Fruit fly (Drosophila melanogaster) whole organism, embryonic: ENCODE results near the gene Atx-1.

Experiments
- Ada2b ChIP-seq: fragments of 200-800 bp; sonication (Bioruptor generic); IDR thresholded peaks from 2 replicates; pipeline ENCODE4 v1.3.6; 2022; ENCODE audit warnings: missing biosample characterization, missing genetic modification characterization
- Asciz ChIP-seq: fragments of 200-800 bp; sonication (Bioruptor generic); optimal IDR thresholded peaks from 2 replicates; lab custom pipeline; 2017; ENCODE audit warnings: missing biosample characterization, mild to moderate bottlenecking, missing genetic modification characterization, missing genetic modification reagents
- Bgb ChIP-seq: fragments of 200-800 bp; sonication (Bioruptor generic); IDR thresholded peaks from 2 replicates; pipeline ENCODE4 v1.3.6; 2022; ENCODE audit warnings: missing biosample characterization, missing genetic modification characterization; ENCODE audit not compliant: partially characterized antibody
- Blimp-1 ChIP-seq: fragments of 200-800 bp; sonication (Bioruptor generic); optimal IDR thresholded peaks from 3 replicates; lab custom pipeline; 2018; ENCODE audit warnings: missing biosample characterization, missing genetic modification characterization, mild to moderate bottlenecking, moderate library complexity, missing genetic modification reagents
- BtbVII ChIP-seq: fragments of 200-800 bp; sonication (Bioruptor generic); optimal IDR thresholded peaks from 3 replicates; lab custom pipeline; 2017; ENCODE audit warnings: missing biosample characterization, mild to moderate bottlenecking, missing genetic modification characterization
- C15 ChIP-seq: fragments of 200-800 bp; sonication (Bioruptor generic); IDR thresholded peaks from 3 replicates; pipeline ENCODE4 v1.3.6; 2022; ENCODE audit warnings: missing biosample characterization, missing genetic modification characterization
- CG14667 ChIP-seq: fragments of 200-800 bp; sonication (Bioruptor generic); IDR thresholded peaks from 2 replicates; pipeline ENCODE4 v1.3.6; 2022; ENCODE audit warnings: missing biosample characterization, missing genetic modification characterization
- CG16815 ChIP-seq: fragments of 200-800 bp; sonication (Bioruptor generic); optimal IDR thresholded peaks from 3 replicates; lab custom pipeline; 2017; ENCODE audit warnings: missing biosample characterization, mild to moderate bottlenecking, missing genetic modification characterization
- CG18764 ChIP-seq: fragments of 200-800 bp; sonication (Bioruptor generic); optimal IDR thresholded peaks from 3 replicates; lab custom pipeline; 2016; ENCODE audit warnings: missing biosample characterization, missing genetic modification characterization
- CG32767 ChIP-seq: fragments of 200-800 bp; sonication (Bioruptor generic); IDR thresholded peaks from 2 replicates; pipeline ENCODE4 v1.3.6; 2022; ENCODE audit warnings: missing biosample characterization, missing genetic modification characterization
- CG4730 ChIP-seq: fragments of 200-800 bp; sonication (Bioruptor generic); IDR thresholded peaks from 2 replicates; pipeline ENCODE4 v1.3.6; 2022; ENCODE audit warnings: missing biosample characterization, missing genetic modification characterization
- CG6175 ChIP-seq: fragments of 200-800 bp; sonication (Bioruptor generic); IDR thresholded peaks from 3 replicates; pipeline ENCODE4 v1.3.6; 2022; ENCODE audit warnings: missing biosample characterization, missing genetic modification characterization
- CG6765 ChIP-seq: fragments of 200-800 bp; sonication (Bioruptor generic); optimal IDR thresholded peaks from 3 replicates; lab custom pipeline; 2017; ENCODE audit warnings: missing biosample characterization, mild to moderate bottlenecking, missing genetic modification characterization
- CG6854 ChIP-seq: fragments of 200-800 bp; sonication (Bioruptor generic); optimal IDR thresholded peaks from 3 replicates; lab custom pipeline; 2017; ENCODE audit warnings: missing biosample characterization, mild to moderate bottlenecking, missing genetic modification characterization
- CG8089 ChIP-seq: fragments of 200-800 bp; sonication (Bioruptor generic); optimal IDR thresholded peaks from 3 replicates; lab custom pipeline; 2016; ENCODE audit warnings: missing biosample characterization, missing genetic modification characterization
- CG8281 ChIP-seq: fragments of 200-800 bp; sonication (Bioruptor generic); optimal IDR thresholded peaks from 2 replicates; lab custom pipeline; 2018; ENCODE audit warnings: missing biosample characterization, mild to moderate bottlenecking, missing genetic modification characterization, moderate library complexity
- CG9437 ChIP-seq: fragments of 200-800 bp; sonication (Bioruptor generic); optimal IDR thresholded peaks from 2 replicates; lab custom pipeline; 2018; ENCODE audit warnings: missing biosample characterization, mild to moderate bottlenecking, missing genetic modification characterization
- Eip74EF ChIP-seq, 2 experiments: fragments of 200-800 bp in 1 of 2; fragments of >200 bp in 1 of 2; sonication (Bioruptor generic) in 1 of 2; optimal IDR thresholded peaks; 2 replicates each; lab custom pipeline; 2017 to 2019; ENCODE audit warnings: missing biosample characterization in 2 of 2, missing genetic modification characterization in 2 of 2, mild to moderate bottlenecking in 1 of 2, moderate library complexity in 1 of 2
- HHEX ChIP-seq: fragments of 200-800 bp; sonication (Bioruptor generic); optimal IDR thresholded peaks from 3 replicates; lab custom pipeline; 2017; ENCODE audit warnings: missing biosample characterization, mild to moderate bottlenecking, missing genetic modification characterization, missing genetic modification reagents
- Hr3 ChIP-seq: fragments of 200-800 bp; sonication (Bioruptor generic); optimal IDR thresholded peaks from 3 replicates; lab custom pipeline; 2016; ENCODE audit warnings: missing biosample characterization, missing genetic modification characterization
- Hr51 ChIP-seq, 2 experiments: fragments of 200-800 bp; sonication (Bioruptor generic); optimal IDR thresholded peaks; 2 replicates in 1 of 2; 3 replicates in 1 of 2; lab custom pipeline; 2016 to 2018; ENCODE audit warnings: missing biosample characterization in 2 of 2, missing genetic modification characterization in 2 of 2, mild to moderate bottlenecking in 1 of 2, moderate library complexity in 1 of 2
- NC2β ChIP-seq: fragments of 200-800 bp; sonication (Bioruptor generic); optimal IDR thresholded peaks from 2 replicates; lab custom pipeline; 2016; ENCODE audit warnings: missing biosample characterization, missing genetic modification characterization
- Neu2 ChIP-seq: fragments of 200-800 bp; sonication (Bioruptor generic); optimal IDR thresholded peaks from 3 replicates; lab custom pipeline; 2016; ENCODE audit warnings: missing biosample characterization, missing genetic modification characterization, borderline replicate concordance
- PHDP ChIP-seq: fragments of 200-800 bp; sonication (Bioruptor generic); optimal IDR thresholded peaks from 3 replicates; lab custom pipeline; 2018; ENCODE audit warnings: missing biosample characterization, mild to moderate bottlenecking, missing genetic modification characterization, moderate library complexity
- Rx ChIP-seq: fragments of 200-800 bp; sonication (Bioruptor generic); IDR thresholded peaks from 2 replicates; pipeline ENCODE4 v1.3.6; 2022; ENCODE audit warnings: missing biosample characterization, missing genetic modification characterization
- Usf ChIP-seq: fragments of 200-800 bp; sonication (Bioruptor generic); optimal IDR thresholded peaks from 2 replicates; lab custom pipeline; 2017; ENCODE audit warnings: missing genotype, missing biosample characterization, missing genetic modification characterization
- amos ChIP-seq: fragments of 200-800 bp; sonication (Bioruptor generic); IDR thresholded peaks from 2 replicates; pipeline ENCODE4 v1.3.6; 2022; ENCODE audit warnings: missing biosample characterization, missing genetic modification characterization; ENCODE audit not compliant: partially characterized antibody
- ash1 ChIP-seq: fragments of 200-800 bp; sonication (Bioruptor generic); optimal IDR thresholded peaks from 2 replicates; lab custom pipeline; 2018; ENCODE audit warnings: missing biosample characterization, mild to moderate bottlenecking, missing genetic modification characterization
- cg ChIP-seq: fragments of 200-800 bp; sonication (Bioruptor generic); optimal IDR thresholded peaks from 3 replicates; lab custom pipeline; 2019; ENCODE audit warnings: missing biosample characterization, mild to moderate bottlenecking, missing genetic modification characterization, moderate library complexity
- da ChIP-seq: fragments of 200-800 bp; sonication (Bioruptor generic); optimal IDR thresholded peaks from 2 replicates; lab custom pipeline; 2016; ENCODE audit warnings: missing biosample characterization, missing genetic modification characterization
- dan ChIP-seq: fragments of 200-800 bp; sonication (Bioruptor generic); IDR thresholded peaks from 2 replicates; pipeline ENCODE4 v1.3.6; 2022; ENCODE audit warnings: missing biosample characterization, missing genetic modification characterization
- ewg ChIP-seq: fragments of 200-800 bp; sonication (Bioruptor generic); optimal IDR thresholded peaks from 3 replicates; lab custom pipeline; 2017; ENCODE audit warnings: mild to moderate bottlenecking, missing biosample characterization, missing genetic modification reagents, missing genetic modification characterization
- fu2 ChIP-seq: fragments of 200-800 bp; sonication (Bioruptor generic); optimal IDR thresholded peaks from 2 replicates; lab custom pipeline; 2016; ENCODE audit warnings: missing biosample characterization, missing genetic modification characterization
- gcm ChIP-seq: fragments of 200-800 bp; sonication (Bioruptor generic); optimal IDR thresholded peaks from 2 replicates; lab custom pipeline; 2019; ENCODE audit warnings: missing biosample characterization, mild to moderate bottlenecking, missing genetic modification characterization, moderate library complexity
- gro ChIP-seq: fragments of 200-800 bp; sonication (Bioruptor generic); optimal IDR thresholded peaks from 2 replicates; lab custom pipeline; 2016; ENCODE audit warnings: missing biosample characterization, missing genetic modification characterization
- hb ChIP-seq: fragments of 200-800 bp; sonication (Bioruptor generic); IDR thresholded peaks from 3 replicates; pipeline ENCODE4 v1.3.6; 2022; ENCODE audit warnings: missing biosample characterization, missing genetic modification characterization; ENCODE audit not compliant: partially characterized antibody
- lmd ChIP-seq: fragments of 200-800 bp; sonication (Bioruptor generic); IDR thresholded peaks from 2 replicates; pipeline ENCODE4 v1.3.6; 2022; ENCODE audit warnings: missing biosample characterization, missing genetic modification characterization
- onecut ChIP-seq: fragments of 200-800 bp; sonication (Bioruptor generic); IDR thresholded peaks from 2 replicates; pipeline ENCODE4 v1.3.6; 2022; ENCODE audit warnings: missing biosample characterization, missing genetic modification characterization
- otp ChIP-seq: fragments of 200-800 bp; sonication (Bioruptor generic); IDR thresholded peaks from 3 replicates; pipeline ENCODE4, ENCODE4 v1.3.6; 2022; ENCODE audit warnings: missing biosample characterization, missing genetic modification characterization
- pho ChIP-seq: fragments of 200-800 bp; sonication (Bioruptor generic); optimal IDR thresholded peaks from 2 replicates; lab custom pipeline; 2016; ENCODE audit warnings: missing biosample characterization, missing genetic modification characterization
- sim ChIP-seq: fragments of 200-800 bp; sonication (Bioruptor generic); IDR thresholded peaks from 2 replicates; pipeline ENCODE4 v1.3.6; 2022; ENCODE audit warnings: missing biosample characterization, missing genetic modification characterization
- sqz ChIP-seq: fragments of 200-800 bp; sonication (Bioruptor generic); optimal IDR thresholded peaks from 3 replicates; lab custom pipeline; 2018; ENCODE audit warnings: missing biosample characterization, mild to moderate bottlenecking, missing genetic modification characterization
- ssp ChIP-seq: fragments of 200-800 bp; sonication (Bioruptor generic); IDR thresholded peaks from 2 replicates; pipeline ENCODE4 v1.3.6; 2022; ENCODE audit warnings: missing biosample characterization, missing genetic modification characterization
- tgo ChIP-seq: fragments of 200-800 bp; sonication (Bioruptor generic); IDR thresholded peaks from 3 replicates; pipeline ENCODE4 v1.3.6; 2022; ENCODE audit warnings: missing biosample characterization, missing genetic modification characterization
- trh ChIP-seq: fragments of 200-800 bp; sonication (Bioruptor generic); optimal IDR thresholded peaks from 2 replicates; lab custom pipeline; 2016; ENCODE audit warnings: missing biosample characterization, missing genetic modification characterization
- tx ChIP-seq: fragments of 200-800 bp; sonication (Bioruptor generic); optimal IDR thresholded peaks from 2 replicates; lab custom pipeline; 2016; ENCODE audit warnings: missing biosample characterization, missing genetic modification characterization
- vfl ChIP-seq: fragments of 200-800 bp; sonication (Bioruptor generic); optimal IDR thresholded peaks from 2 replicates; lab custom pipeline; 2016; ENCODE audit warnings: missing biosample characterization, missing genetic modification characterization
- zf30C ChIP-seq: fragments of 200-800 bp; sonication (Bioruptor generic); optimal IDR thresholded peaks from 3 replicates; lab custom pipeline; 2018; ENCODE audit warnings: missing biosample characterization, mild to moderate bottlenecking, missing genetic modification characterization
- zfh2 ChIP-seq: fragments of 200-800 bp; sonication (Bioruptor generic); optimal IDR thresholded peaks from 2 replicates; lab custom pipeline; 2016; ENCODE audit warnings: missing biosample characterization, missing genetic modification characterization

Gene Atx-1

DNA sequence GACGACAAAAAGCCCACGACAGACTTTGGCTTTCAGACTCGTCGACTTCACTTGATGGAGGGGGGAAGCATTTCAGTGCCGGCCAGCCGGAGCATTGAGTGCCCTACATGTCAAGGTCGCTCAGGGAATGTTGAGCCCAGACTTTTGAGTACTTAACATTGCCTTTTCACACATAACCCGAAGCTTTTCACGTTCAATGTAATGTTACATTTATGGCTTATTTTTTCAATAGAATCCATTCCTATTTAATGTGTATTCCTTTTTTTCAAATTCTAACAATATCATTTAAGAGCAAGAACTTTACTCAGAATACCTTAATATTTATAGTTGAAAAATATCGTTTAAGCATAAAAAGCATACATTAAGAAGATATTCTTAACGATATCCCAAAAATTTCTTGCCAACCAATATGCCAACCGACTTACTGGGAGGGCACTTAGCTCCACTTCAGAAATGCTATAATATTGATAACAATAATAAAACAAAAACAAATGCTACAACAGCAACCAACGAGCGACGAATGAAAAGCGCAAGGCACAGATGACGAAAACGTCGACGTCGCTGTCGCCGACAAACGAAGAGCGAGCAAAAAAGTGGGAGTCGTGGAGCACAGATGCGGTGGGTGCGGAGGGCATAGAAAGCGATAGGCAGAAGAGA is 36.9 kb downstream of the Atx-1 start (continued):
- TF ChIP-seq Neu2 (GFP tag; lab: Kevin White, UChicago): peak; percentile 7
- TF ChIP-seq otp (GFP tag; lab: Robert Waterston, UW): no peak
- TF ChIP-seq Hr3: peak; percentile 19
- TF ChIP-seq sim (GFP tag; lab: Robert Waterston, UW): 0 out of 2 replicates have a peak, but pooled peaks have one; percentile 5
- peak; percentile 64 for TF ChIP-seq CG8089 (GFP tag; lab: Kevin White, UChicago)
- peak; percentile 12 for TF ChIP-seq sqz (GFP tag; lab: Kevin White, UChicago)
- no peak for TF ChIP-seq ash1
- TF ChIP-seq CG6765: peak; percentile 59
- TF ChIP-seq dan: no peak
- no peak for TF ChIP-seq da (GFP tag; lab: Kevin White, UChicago)
- TF ChIP-seq CG32767 (GFP tag; lab: Robert Waterston, UW): no peak
- TF ChIP-seq Asciz (GFP tag; lab: Kevin White, UChicago): peak; percentile 82
- no peak for TF ChIP-seq pho (GFP tag; lab: Kevin White, UChicago)
- TF ChIP-seq CG6175 (GFP tag; lab: Robert Waterston, UW): 0 out of 3 replicates have a peak, but pooled peaks have one; percentile 41
- TF ChIP-seq gro (GFP tag; lab: Kevin White, UChicago): peak; percentile 74
- TF ChIP-seq Hr51 (GFP tag; optimal IDR thresholded peaks at IDR 0.05; lab: Kevin White, UChicago): peak in 1 of 2 experiments; percentile 63
- no peak for TF ChIP-seq vfl
- peak; percentile 66 for TF ChIP-seq CG18764 (GFP tag; lab: Kevin White, UChicago)
- peak; percentile 64 for TF ChIP-seq Rx (GFP tag; lab: Robert Waterston, UW)
- no peak for TF ChIP-seq fu2 (GFP tag; lab: Kevin White, UChicago)
- TF ChIP-seq cg: peak; percentile 43
- peak; percentile 69 for TF ChIP-seq ssp (GFP tag; lab: Robert Waterston, UW)
- TF ChIP-seq ewg: peak; percentile 21
- peak; percentile 81 for TF ChIP-seq HHEX
- no peak for TF ChIP-seq Bgb
- no peak for TF ChIP-seq hb (GFP tag; lab: Robert Waterston, UW)
- no peak for TF ChIP-seq zfh2
- 0 out of 3 replicates have a peak, but pooled peaks have one; percentile 38 for TF ChIP-seq C15 (GFP tag; lab: Robert Waterston, UW)
- TF ChIP-seq CG14667 (GFP tag; lab: Robert Waterston, UW): 0 out of 2 replicates have a peak, but pooled peaks have one; percentile 44
- TF ChIP-seq BtbVII (GFP tag; lab: Kevin White, UChicago): peak; percentile 82
- peak; percentile 30 for TF ChIP-seq PHDP (tag; lab: Kevin White, UChicago)
- TF ChIP-seq Ada2b (GFP tag; lab: Robert Waterston, UW): peak; percentile 49
- TF ChIP-seq tx: no peak
- peak; percentile 39 for TF ChIP-seq CG9437 (GFP tag; lab: Kevin White, UChicago)
- TF ChIP-seq CG6854: peak; percentile 81
- TF ChIP-seq CG16815 (GFP tag; lab: Kevin White, UChicago): no peak
- TF ChIP-seq tgo (GFP tag; lab: Robert Waterston, UW): peak; percentile 71
- TF ChIP-seq CG8281 (tag; lab: Kevin White, UChicago): peak; percentile 66
- TF ChIP-seq zf30C (GFP tag; lab: Kevin White, UChicago): no peak
- no peak for TF ChIP-seq trh (GFP tag; lab: Kevin White, UChicago)
- TF ChIP-seq CG4730: peak; percentile 62
- TF ChIP-seq Eip74EF (GFP tag; optimal IDR thresholded peaks at IDR 0.05; lab: Kevin White, UChicago): peak in 1 of 2 experiments; percentile 93
- no peak for TF ChIP-seq gcm
- TF ChIP-seq Usf (GFP tag; lab: Kevin White, UChicago): peak; percentile 33
- TF ChIP-seq lmd: peak; percentile 84
- TF ChIP-seq Blimp-1 (GFP tag; lab: Kevin White, UChicago): peak; percentile 71
- TF ChIP-seq amos (GFP tag; lab: Robert Waterston, UW): no peak
- TF ChIP-seq onecut (GFP tag; lab: Robert Waterston, UW): peak; percentile 39; the same call in 1 of the 2 replicates
- TF ChIP-seq NC2β (GFP tag; lab: Kevin White, UChicago): no peak
